Worm (Caenorhabditis elegans): ENCODE data around the gene trr-1.

Gene trr-1

ce11 chrII:11675877-11676473 lies at the start of gene trr-1, which contains the start of gene C47D12.2:
TSS of gene trr-1 (minus strand) at chrII:11675927.
TSS of gene C47D12.2 (plus strand) at chrII:11676306.
- TF ChIP-seq nhr-21 (tag; optimal IDR thresholded peaks at IDR 0.05) (peak; percentile 10), nhr-129 (tag; optimal IDR thresholded peaks at IDR 0.05) (peak; percentile 81), C34F6.9 (tag; optimal IDR thresholded peaks at IDR 0.05) (no peak), zag-1 (tag; optimal IDR thresholded peaks at IDR 0.05) (no peak), lin-11 (tag; optimal IDR thresholded peaks at IDR 0.05) (peak; percentile 58), fos-1 (tag; optimal IDR thresholded peaks at IDR 0.05) (peak; percentile 43), mab-5 (tag; optimal IDR thresholded peaks at IDR 0.05) (peak; percentile 2), sma-3 (GFP tag; optimal IDR thresholded peaks at IDR 0.05) (peak; percentile 64), R02D3.7 (tag; optimal IDR thresholded peaks at IDR 0.05) (peak; percentile 14), lsy-2 (tag; optimal IDR thresholded peaks at IDR 0.05) (peak in 1 of 2 experiments; percentile 69), unc-55 (GFP tag; optimal IDR thresholded peaks at IDR 0.05) (no peak), Y55F3AM.14 (GFP tag; optimal IDR thresholded peaks at IDR 0.05) (no peak), ZK546.5 (tag; optimal IDR thresholded peaks at IDR 0.05) (no peak), sma-9 (GFP tag; optimal IDR thresholded peaks at IDR 0.05) (peak; percentile 54), sma-9 (tag; optimal IDR thresholded peaks at IDR 0.05) (no peak)

ce11 chrII:11724362-11724761 lies 48.6 kb upstream of the trr-1 start:
- no peak for TF ChIP-seq elt-3 (tag; optimal IDR thresholded peaks at IDR 0.05)
- TF ChIP-seq C34F6.9 (tag; optimal IDR thresholded peaks at IDR 0.05), result peak; percentile 80
- TF ChIP-seq nhr-129 (tag; optimal IDR thresholded peaks at IDR 0.05), result peak; percentile 42
- TF ChIP-seq unc-55 (GFP tag; optimal IDR thresholded peaks at IDR 0.05), result peak; percentile 1
- peak; percentile 3 for TF ChIP-seq lin-13 (GFP tag; optimal IDR thresholded peaks at IDR 0.05)
- TF ChIP-seq nhr-21 (tag; optimal IDR thresholded peaks at IDR 0.05), result no peak
- no peak for TF ChIP-seq aly-2 (tag; optimal IDR thresholded peaks at IDR 0.05)
- no peak for TF ChIP-seq nhr-77 (tag; optimal IDR thresholded peaks at IDR 0.05)
- TF ChIP-seq alr-1 (tag; optimal IDR thresholded peaks at IDR 0.05), result no peak
- no peak for TF ChIP-seq ZK546.5 (tag; optimal IDR thresholded peaks at IDR 0.05)
- peak; percentile 26 for TF ChIP-seq nhr-6 (tag; optimal IDR thresholded peaks at IDR 0.05)
- no peak for TF ChIP-seq ztf-4 (tag; optimal IDR thresholded peaks at IDR 0.05)
- peak; percentile 65 for TF ChIP-seq sem-4 (tag; optimal IDR thresholded peaks at IDR 0.05)
- TF ChIP-seq R02D3.7 (tag; optimal IDR thresholded peaks at IDR 0.05), result no peak
- peak; percentile 8 for TF ChIP-seq blmp-1 (tag; optimal IDR thresholded peaks at IDR 0.05; ENCODE audit: insufficient read depth)
- no peak for TF ChIP-seq Y55F3AM.14 (GFP tag; optimal IDR thresholded peaks at IDR 0.05)
- TF ChIP-seq mdl-1 (tag; optimal IDR thresholded peaks at IDR 0.05), result peak; percentile 4 to 13
- no peak for TF ChIP-seq nhr-10 (tag; optimal IDR thresholded peaks at IDR 0.05)
- TF ChIP-seq ztf-1 (GFP tag; conservative IDR thresholded peaks at IDR 0.05), result no peak
- TF ChIP-seq ceh-16 (tag; optimal IDR thresholded peaks at IDR 0.05), result no peak
- TF ChIP-seq lin-39 (tag; optimal IDR thresholded peaks at IDR 0.05), result no peak
- TF ChIP-seq nhr-25 (tag; optimal IDR thresholded peaks at IDR 0.05), result peak; percentile 52
- TF ChIP-seq unc-62 (GFP tag; optimal IDR thresholded peaks at IDR 0.05), result no peak
- no peak for TF ChIP-seq nhr-237 (tag; optimal IDR thresholded peaks at IDR 0.05)
- no peak for TF ChIP-seq snpc-4 (tag; optimal IDR thresholded peaks at IDR 0.05)
- TF ChIP-seq nhr-12 (tag; optimal IDR thresholded peaks at IDR 0.05), result no peak
- no peak for TF ChIP-seq nhr-23 (tag; optimal IDR thresholded peaks at IDR 0.05)
- TF ChIP-seq F13H6.1 (tag; optimal IDR thresholded peaks at IDR 0.05), result peak; percentile 39
- peak in 1 of 2 experiments; percentile 65 for TF ChIP-seq lsy-2 (tag; optimal IDR thresholded peaks at IDR 0.05)
- peak; percentile 48 for TF ChIP-seq sma-9 (GFP tag; optimal IDR thresholded peaks at IDR 0.05)
- TF ChIP-seq sma-9 (tag; optimal IDR thresholded peaks at IDR 0.05), result no peak
- TF ChIP-seq elt-1 (tag; optimal IDR thresholded peaks at IDR 0.05), result no peak
- no peak for TF ChIP-seq unc-39 (tag; optimal IDR thresholded peaks at IDR 0.05)
- TF ChIP-seq sma-3 (GFP tag; optimal IDR thresholded peaks at IDR 0.05), result no peak
- TF ChIP-seq mbf-1 (tag; optimal IDR thresholded peaks at IDR 0.05), result no peak
- TF ChIP-seq mab-5 (tag; optimal IDR thresholded peaks at IDR 0.05), result peak; percentile 18
- peak; percentile 10 for TF ChIP-seq fos-1 (tag; optimal IDR thresholded peaks at IDR 0.05)
- TF ChIP-seq gmeb-1 (tag; optimal IDR thresholded peaks at IDR 0.05), result no peak
- TF ChIP-seq lin-11 (tag; optimal IDR thresholded peaks at IDR 0.05), result no peak
- TF ChIP-seq nhr-11 (tag; optimal IDR thresholded peaks at IDR 0.05), result no peak
- peak; percentile 41 for TF ChIP-seq egl-27 (tag; optimal IDR thresholded peaks at IDR 0.05)
- TF ChIP-seq zag-1 (tag; optimal IDR thresholded peaks at IDR 0.05), result peak; percentile 55
- peak; percentile 64 for TF ChIP-seq crh-2 (tag; optimal IDR thresholded peaks at IDR 0.05)
- TF ChIP-seq ztf-11 (tag; optimal IDR thresholded peaks at IDR 0.05), result no peak
- no peak for TF ChIP-seq peb-1 (tag; optimal IDR thresholded peaks at IDR 0.05)
- TF ChIP-seq ceh-82 (tag; optimal IDR thresholded peaks at IDR 0.05), result no peak

Measured in whole organism, L2 larva.